Worm (Caenorhabditis elegans) whole organism, L3 larva: ENCODE data around the gene sru-37.

ENCODE experiments used
- ZK546.5 ChIP-seq: sonication (generic microtip); optimal IDR thresholded peaks from 2 replicates; lab custom pipeline; 2017; ENCODE audit warnings: missing biosample characterization, missing genetic modification characterization
- aly-2 ChIP-seq: fragments of 150-350 bp; optimal IDR thresholded peaks from 2 replicates; lab custom pipeline; 2014; ENCODE audit warnings: missing biosample characterization, missing genetic modification characterization
- daf-12 ChIP-seq: fragments of 150-350 bp; optimal IDR thresholded peaks from 2 replicates; lab custom pipeline; 2014; ENCODE audit warnings: missing biosample characterization, missing genetic modification reagents, missing genetic modification characterization
- egl-27 ChIP-seq: sonication (generic microtip); optimal IDR thresholded peaks from 4 replicates; lab custom pipeline; 2017; ENCODE audit warnings: missing biosample characterization, missing genetic modification reagents, missing genetic modification characterization
- elt-2 ChIP-seq: sonication (generic microtip); optimal IDR thresholded peaks from 2 replicates; lab custom pipeline; 2016; ENCODE audit warnings: missing genetic modification reagents, mild to moderate bottlenecking, missing genetic modification characterization, missing compliant biosample characterization
- nhr-237 ChIP-seq: fragments of 150-350 bp; optimal IDR thresholded peaks from 2 replicates; lab custom pipeline; 2014; ENCODE audit warnings: missing biosample characterization, missing genetic modification characterization
- nhr-28 ChIP-seq: fragments of 150-350 bp; optimal IDR thresholded peaks from 2 replicates; lab custom pipeline; 2014; ENCODE audit warnings: missing biosample characterization, missing genetic modification characterization
- pha-4 ChIP-seq: fragments of 150-350 bp; optimal IDR thresholded peaks from 2 replicates; lab custom pipeline; 2014; ENCODE audit warnings: missing biosample characterization, missing genetic modification reagents, missing genetic modification characterization
- unc-39 ChIP-seq: sonication (generic microtip); optimal IDR thresholded peaks from 4 replicates; lab custom pipeline; 2017; ENCODE audit warnings: missing biosample characterization, missing genetic modification characterization
- ztf-11 ChIP-seq: fragments of 150-350 bp; optimal IDR thresholded peaks from 2 replicates; lab custom pipeline; 2014; ENCODE audit warnings: missing biosample characterization, missing genetic modification characterization
- ztf-4 ChIP-seq: fragments of 150-350 bp; optimal IDR thresholded peaks from 2 replicates; lab custom pipeline; 2014; ENCODE audit warnings: missing biosample characterization, missing genetic modification characterization

DNA sequence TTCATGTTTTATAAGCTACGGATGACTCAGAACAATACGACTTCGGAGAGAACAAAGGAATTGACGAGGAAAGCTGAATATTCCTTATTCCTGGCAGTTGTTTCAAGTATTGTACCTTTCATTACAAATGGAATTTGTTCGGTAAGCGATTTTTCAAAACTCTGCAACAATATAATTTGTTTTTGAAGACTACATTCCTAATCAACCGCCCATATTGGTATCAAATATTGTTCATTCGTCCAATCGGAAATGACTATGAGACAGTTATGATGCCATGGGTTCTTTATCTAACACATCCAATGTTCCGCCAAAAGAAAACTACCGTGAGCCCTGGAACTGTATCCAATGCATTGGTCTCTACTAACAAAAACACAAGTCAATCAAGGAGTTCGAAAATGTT lies 7.0 kb downstream of the sru-37 start:
- TF ChIP-seq daf-12 (tag; lab: Kevin White, UChicago) (no peak), unc-39 (tag; lab: Kevin White, UChicago) (no peak), ztf-11 (tag; lab: Kevin White, UChicago) (no peak), elt-2 (tag; lab: Kevin White, UChicago) (no peak), aly-2 (tag; lab: Kevin White, UChicago) (no peak), ZK546.5 (tag; lab: Kevin White, UChicago) (no peak), egl-27 (tag; lab: Kevin White, UChicago) (no peak), nhr-28 (tag; lab: Kevin White, UChicago) (no peak), nhr-237 (tag; lab: Kevin White, UChicago) (no peak), pha-4 (no peak), ztf-4 (no peak)
